Fruit fly (Drosophila melanogaster) ovary, adult (tissue): ENCODE measurements around the gene CG14085.

ENCODE experiments used
- CG17801 ChIP-seq: fragments of 200-800 bp; optimal IDR thresholded peaks from 2 replicates; lab custom pipeline; 2019; ENCODE audit warnings: missing biosample characterization, mild to moderate bottlenecking, missing genetic modification characterization, moderate library complexity; ENCODE audit not compliant: partially characterized antibody

The CG14085 gene

DNA sequence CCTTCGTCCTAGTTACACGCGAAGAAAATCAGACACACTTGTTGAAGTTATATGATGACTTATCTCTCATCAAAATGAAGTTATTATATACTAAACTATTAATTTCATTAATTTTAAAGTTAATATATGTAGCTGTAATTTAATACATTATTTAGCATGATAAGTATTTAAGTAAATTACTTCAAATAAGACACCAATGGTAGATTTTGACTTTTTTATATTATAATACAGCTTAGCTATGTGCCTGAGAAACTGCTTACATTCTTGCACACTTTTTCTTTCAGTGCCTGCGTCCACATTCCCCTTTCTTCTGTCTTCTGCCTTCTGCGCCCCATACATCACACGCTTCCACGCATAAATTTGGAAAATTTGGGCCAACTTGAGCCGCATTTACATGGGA is 17.5 kb upstream of the CG14085 start:
- no peak for TF ChIP-seq CG17801

DNA sequence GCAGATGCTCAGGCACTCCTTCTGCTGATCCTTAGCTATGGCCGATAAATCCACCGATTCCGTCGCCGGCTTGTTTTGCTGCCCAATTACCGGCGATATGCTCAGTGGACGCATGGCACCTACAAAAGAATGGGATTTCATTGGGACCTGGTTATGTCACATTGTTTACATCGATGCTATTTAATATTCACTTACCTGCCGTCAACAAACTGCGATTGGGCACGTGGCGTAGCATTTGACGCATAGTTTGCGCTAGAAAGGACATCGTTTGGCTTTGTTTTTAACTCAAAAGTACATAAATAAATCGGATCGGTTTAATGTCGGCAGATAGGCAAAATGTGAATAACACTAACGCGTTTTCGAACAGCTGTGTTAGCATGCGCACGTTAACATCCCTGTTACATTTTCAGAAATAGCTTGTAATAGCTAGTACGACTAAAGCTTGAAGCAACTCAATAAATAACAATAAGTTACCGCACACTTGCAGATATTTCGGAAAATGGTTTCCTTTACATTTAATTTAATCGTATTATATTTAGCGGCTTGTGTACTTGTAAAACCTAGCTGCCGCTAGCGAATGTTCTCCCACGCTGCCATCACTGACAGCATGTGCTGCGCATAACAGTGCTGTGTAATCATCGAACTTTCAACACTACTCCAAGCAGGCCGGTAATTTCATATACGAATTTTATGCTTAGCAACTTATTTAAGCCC is 14.3 kb upstream of the CG14085 start, which contains the start of the genes mRpL21 and rept:
Gene mRpL21, minus strand, starts transcription at position 347 of the 714 bp plus-strand sequence.
Gene rept, plus strand, starts transcription at position 626 of the 714 bp plus-strand sequence.
- peak; percentile 45 for TF ChIP-seq CG17801

DNA sequence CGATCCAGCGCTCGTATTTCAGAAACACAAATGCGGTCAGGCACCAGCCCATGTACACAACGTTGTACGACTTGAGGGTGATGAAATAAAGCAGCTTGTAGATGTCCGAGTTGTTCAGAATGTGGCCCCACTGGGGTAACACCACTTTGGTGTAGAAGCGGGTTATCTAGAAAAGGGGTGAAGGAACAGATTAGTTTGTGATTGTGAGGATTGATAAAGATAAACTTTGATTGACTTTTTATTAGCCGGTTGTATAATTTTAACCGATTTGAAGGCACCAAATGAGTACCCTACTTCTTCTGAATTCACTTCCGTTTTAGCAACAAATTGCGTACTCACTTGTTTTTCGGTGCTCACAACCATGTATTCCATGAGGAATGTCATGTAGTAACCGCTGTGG is 11.0 kb upstream of the CG14085 start:
- TF ChIP-seq CG17801, result no peak

DNA sequence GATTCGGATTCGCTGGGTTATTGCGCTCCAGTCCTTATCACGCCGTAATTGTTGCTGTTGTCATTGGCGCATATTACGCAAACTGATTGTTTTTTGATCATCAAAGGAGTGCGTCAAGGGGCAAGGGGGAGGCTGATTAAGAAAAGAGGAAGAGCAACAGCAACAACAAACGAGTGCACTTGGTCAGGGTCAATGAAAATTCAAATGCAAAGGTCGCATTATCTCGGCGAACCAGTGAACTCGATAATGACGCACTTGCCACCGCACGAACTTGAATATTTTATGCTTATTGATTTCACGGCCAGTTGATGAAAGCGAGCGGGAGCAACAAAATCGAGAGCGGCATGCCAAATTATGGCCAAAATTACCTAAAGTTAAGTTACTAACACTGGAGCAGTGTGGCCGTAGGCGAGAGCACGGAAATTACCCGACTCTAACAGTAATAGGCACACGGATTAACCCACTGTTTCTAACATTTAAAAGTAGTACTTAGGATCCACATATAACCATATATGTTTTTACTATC is 8.8 kb upstream of the CG14085 start, which contains the start of gene nes:
Gene nes, minus strand, starts transcription at position 402 of the 526 bp plus-strand sequence.
- TF ChIP-seq CG17801, result peak; percentile 56

DNA sequence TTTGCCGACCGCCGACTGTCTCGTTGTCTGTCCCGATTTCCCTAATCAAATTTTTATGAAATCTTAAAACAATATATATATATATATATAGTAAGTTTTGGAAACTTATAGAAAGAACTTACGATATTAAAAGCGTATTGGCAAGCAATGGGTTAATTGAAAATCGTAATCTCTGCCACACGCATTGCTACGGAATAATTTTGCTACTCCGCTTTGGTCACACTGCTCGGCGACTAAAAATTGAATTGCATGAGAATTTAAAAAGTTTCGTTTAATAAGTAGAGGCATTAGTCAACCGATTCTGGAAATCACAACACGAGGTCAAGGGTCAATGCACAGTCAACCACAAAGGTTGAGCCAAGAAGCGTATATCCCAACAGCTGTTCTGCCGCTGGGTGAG is 7.9 kb upstream of the CG14085 start, which contains the start of gene Bet1:
Gene Bet1, plus strand, starts transcription at position 182 of the 400 bp plus-strand sequence.
- no peak for TF ChIP-seq CG17801

DNA sequence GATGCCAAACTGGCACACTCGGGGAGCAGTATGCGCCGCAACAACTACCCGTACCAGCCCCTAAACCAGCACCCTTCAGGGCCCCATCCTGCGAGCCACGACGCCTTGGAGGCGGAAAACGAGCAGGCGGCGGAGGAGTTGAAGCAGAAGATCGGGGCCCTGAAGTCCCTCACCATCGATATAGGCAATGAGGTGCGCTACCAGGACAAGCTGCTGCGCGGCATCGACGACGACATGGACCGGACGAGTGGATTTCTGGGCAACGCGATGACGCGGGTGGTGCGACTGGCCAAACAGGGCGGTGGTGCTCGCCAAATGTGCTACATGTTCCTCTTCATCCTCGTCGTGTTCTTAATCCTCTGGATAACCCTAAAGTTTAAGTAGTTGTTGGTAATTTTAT is 7.4 kb upstream of the CG14085 start:
- no peak for TF ChIP-seq CG17801

DNA sequence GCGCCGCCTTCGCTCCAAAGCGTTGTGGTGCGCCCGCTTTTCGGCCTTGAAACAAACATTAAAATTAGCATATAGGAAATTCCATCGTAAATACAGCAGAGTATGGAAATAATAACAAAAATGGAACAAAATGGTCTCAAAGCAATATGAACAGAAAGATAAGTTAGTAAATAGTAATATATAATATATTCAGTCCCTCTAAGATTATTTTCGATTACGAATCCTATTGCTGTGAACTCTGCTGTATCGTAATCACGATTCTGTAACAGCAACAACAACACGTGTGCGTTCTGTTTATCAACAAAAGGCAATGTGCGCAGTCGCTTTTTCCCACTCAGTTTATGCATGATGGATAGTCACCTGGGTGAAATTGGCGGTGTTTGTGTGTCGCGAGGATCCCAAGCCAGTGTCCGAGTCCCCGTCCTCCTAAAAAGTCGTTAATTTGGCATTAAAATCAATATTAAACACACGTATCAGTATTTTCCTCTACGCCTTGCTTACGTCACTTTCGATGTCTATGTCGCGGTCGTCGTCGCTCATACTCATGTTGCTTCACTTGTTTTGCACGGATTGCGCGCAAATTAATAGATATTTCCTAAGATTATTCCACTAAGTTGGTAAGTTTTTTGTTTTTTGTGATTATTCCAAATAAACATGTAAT is 5.5 kb upstream of the CG14085 start, which contains the start of the genes CG42374 and Mettl5:
Gene CG42374, plus strand, starts transcription at position 287 of the 661 bp plus-strand sequence.
Gene Mettl5, plus strand, starts transcription at position 287 of the 661 bp plus-strand sequence.
- TF ChIP-seq CG17801, result no peak

DNA sequence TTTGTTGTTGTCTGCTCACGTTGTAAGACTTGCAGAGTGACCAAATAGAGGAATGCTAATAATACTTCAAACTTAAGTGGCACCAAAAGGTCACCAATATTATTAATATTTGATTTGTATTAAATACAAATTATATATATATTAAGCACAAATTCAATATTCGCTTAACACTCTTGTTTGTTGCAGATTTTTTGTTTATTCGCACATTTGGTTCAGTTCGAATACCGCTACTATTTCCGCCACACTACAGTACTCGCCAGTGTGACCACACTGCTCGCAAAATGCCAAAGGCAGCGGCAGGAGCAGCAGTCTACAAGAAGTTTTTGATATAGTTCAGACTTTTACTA is 5.0 kb upstream of the CG14085 start, which contains the start of gene Max:
Gene Max, minus strand, starts transcription at position 44 of the 347 bp plus-strand sequence.
- TF ChIP-seq CG17801, result peak; percentile 71

DNA sequence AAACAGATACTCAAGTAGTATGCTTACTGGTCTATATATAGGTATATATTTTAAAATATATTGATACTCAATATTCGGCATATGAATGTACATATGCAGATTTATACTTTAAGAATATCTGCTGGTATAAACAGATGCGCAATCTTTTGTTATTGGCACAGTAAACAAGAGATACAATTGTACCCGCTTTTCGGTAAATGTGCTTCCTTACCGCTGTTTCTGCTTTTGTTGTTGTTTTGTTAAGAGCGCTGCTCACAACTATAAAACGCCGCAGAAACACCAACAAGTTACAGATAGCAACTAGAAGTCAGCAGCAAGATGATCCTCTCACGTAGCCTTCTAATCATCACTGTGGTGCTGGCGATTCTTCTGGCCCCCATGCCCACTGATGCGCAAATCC is 3.4 kb upstream of the CG14085 start, which contains the start of gene CG45081:
Gene CG45081, plus strand, starts transcription at position 301 of the 400 bp plus-strand sequence.
- TF ChIP-seq CG17801, result no peak

DNA sequence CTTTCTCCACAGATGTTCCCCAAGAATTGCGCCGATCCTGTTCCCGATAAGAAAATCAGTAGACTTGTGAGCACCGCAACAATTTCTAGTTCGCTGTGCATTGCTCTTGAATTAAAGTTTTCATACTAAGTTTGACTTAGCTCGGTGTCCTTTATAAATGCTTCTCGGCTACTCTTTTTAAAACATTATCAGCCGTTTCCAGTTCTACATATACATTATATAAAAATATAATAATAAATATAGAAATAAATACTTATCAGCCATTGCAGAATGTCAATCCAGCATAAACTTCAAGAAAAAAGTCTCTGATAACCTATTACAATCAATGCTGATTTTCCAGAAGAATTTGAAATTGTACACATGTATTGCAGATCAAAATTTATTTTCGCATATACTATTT is 1.4 kb downstream of the CG14085 start, which contains the start of gene CG14088:
Gene CG14088, minus strand, starts transcription at position 101 of the 400 bp plus-strand sequence.
- no peak for TF ChIP-seq CG17801

DNA sequence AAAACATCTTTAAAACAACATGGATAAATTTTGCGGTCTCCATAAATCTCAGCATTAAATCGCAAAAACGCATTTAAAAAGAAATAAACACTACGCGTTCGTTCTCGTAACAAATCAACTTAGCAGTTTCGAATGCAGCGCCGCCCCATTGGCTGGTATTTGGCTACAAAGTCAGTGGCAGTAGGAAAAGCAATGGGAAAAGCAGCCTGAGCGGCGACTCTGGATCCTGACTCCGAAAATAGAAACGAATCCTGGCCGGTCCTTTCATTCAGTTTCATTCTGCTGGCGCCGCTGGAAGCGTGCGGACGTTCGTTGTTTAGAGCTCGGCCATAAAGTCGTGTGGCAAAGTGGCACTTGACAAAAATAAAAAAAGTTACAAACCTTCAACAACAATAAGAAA is 6.3 kb downstream of the CG14085 start, which contains the start of gene CG14086:
Gene CG14086, plus strand, starts transcription at position 301 of the 400 bp plus-strand sequence.
- no peak for TF ChIP-seq CG17801

DNA sequence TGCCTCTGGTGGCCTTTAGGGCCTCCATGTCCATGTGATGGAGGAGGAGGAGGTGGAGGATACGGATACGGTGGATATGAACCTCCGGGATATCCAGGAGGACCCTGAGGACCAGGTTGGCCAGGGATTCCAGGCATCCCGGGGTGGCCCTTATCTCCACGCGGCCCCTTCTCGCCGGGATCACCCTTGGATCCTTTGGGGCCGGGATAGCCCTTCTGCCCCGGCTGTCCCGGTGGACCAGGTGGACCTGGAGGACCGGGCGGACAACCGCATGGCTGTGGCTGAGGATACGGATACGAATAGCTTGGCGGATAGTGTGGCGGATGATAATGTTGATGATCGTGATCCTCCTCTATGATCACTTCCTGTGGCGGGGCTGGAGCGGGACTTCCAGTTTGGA is 11.1 kb downstream of the CG14085 start:
- no peak for TF ChIP-seq CG17801

DNA sequence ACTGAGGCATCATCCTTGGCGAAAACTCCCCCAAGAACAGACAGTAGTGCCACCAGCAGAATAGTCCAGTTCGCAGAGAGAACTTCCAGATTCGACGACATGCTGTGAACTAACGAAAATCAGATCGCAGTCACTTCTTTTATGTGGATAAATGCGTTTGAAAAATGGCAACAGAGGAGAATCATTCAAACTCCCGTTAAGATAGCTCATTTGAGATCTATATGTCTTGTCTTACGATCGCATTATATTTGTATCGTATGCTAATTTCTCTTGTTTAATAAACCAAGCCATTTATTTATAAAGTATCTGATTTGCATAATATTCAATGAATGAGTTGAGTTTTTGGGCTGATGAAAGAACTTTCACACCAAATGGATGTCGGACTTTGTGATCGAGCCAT is 11.5 kb downstream of the CG14085 start, which contains the start of gene CG14089:
Gene CG14089, minus strand, starts transcription at position 101 of the 400 bp plus-strand sequence.
- no peak for TF ChIP-seq CG17801

DNA sequence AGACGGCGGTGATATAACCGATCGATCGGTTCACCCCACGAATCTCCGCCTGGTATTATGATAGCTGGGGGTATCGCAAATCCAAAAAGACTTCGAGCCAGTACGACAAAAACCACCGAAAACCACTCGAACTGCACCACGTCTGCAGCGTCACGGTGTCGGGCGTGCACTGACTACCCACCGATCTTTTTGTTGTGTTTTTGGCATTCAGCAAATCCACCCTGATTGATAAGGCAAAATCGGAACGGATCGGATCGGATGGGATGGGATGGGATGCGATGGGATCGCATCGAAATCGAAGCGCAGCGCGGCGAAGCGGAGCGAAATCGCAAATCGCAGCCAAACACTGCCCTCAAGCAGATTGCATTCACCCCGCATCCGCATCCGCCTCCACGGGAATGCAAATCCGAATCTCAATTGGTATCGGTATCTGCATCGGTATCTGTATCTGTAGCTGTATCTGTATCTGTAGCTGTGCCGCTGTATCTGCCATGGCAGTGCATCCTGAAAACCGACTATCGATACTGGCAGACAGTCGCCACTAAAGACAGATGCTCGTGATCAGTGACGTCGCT is 19.3 kb downstream of the CG14085 start:
- TF ChIP-seq CG17801, result no peak

DNA sequence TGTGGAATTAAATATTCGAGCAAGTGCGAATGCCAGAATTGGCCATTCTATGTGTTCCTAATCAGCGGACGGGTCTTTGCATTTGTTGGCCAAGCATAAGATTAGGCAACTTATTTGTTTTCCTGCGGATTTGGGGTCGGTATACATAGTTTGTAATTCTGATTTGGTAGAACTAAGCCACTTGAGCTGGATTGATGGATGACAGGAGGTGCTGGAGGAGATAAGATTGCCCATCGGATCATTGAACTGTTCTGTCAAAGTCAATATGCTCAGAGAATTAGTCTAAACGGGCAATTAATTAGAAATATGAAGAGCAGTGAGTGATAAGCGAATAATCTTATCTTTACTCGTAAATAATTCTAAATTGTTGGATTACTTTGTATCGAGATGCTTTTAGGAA is 20.3 kb downstream of the CG14085 start:
- TF ChIP-seq CG17801, result no peak
